Worm (Caenorhabditis elegans) whole organism, mixed stage, embryonic: ENCODE measurements around the gene cyk-7.

Experiments used
- elt-3 ChIP-seq: fragments of 150-350 bp; optimal IDR thresholded peaks from 2 replicates; lab custom pipeline; 2014; ENCODE audit warnings: missing biosample characterization, missing genetic modification characterization
- lin-32 ChIP-seq: fragments of 200-800 bp; sonication (Bioruptor generic); optimal IDR thresholded peaks from 2 replicates; lab custom pipeline; 2018; ENCODE audit warnings: mild to moderate bottlenecking, missing genetic modification characterization, missing compliant biosample characterization
- mab-5 ChIP-seq: fragments of 150-350 bp; optimal IDR thresholded peaks from 2 replicates; lab custom pipeline; 2014; ENCODE audit warnings: missing biosample characterization, missing genetic modification characterization
- nhr-237 ChIP-seq: fragments of 150-350 bp; optimal IDR thresholded peaks from 2 replicates; lab custom pipeline; 2014; ENCODE audit warnings: missing biosample characterization, missing genetic modification characterization
- snpc-4 ChIP-seq: fragments of 150-350 bp; optimal IDR thresholded peaks from 2 replicates; lab custom pipeline; 2014; ENCODE audit warnings: missing biosample characterization, missing genetic modification characterization
- unc-39 ChIP-seq: fragments of 150-350 bp; optimal IDR thresholded peaks from 2 replicates; lab custom pipeline; 2014; ENCODE audit warnings: missing biosample characterization, missing genetic modification characterization
- unc-62 ChIP-seq: fragments of 150-350 bp; optimal IDR thresholded peaks from 2 replicates; lab custom pipeline; 2014; ENCODE audit warnings: missing biosample characterization, missing genetic modification reagents, missing genetic modification characterization
- ztf-11 ChIP-seq: fragments of 150-350 bp; optimal IDR thresholded peaks from 2 replicates; lab custom pipeline; 2014; ENCODE audit warnings: missing biosample characterization, missing genetic modification characterization

DNA sequence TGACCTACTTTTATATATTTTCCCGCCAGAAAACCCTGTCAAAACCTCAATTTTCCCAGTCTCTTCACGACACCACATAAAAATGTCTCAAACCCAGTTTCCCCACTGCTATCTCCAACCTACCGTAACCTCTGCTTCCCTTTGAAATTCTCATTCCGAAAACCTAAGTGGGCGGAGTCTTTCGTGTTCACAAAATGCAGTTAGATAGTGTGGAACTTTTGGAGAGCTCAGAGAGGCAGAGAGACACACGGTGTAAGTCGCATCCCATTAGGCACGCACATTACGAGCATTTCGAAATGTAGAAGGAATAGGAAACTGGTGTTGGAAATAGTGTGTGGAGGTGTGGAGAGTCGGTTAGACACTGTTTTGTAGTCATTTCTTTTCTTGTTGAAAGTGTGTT lies 24.7 kb upstream of the cyk-7 start:
- TF ChIP-seq elt-3, result no peak
- no peak for TF ChIP-seq lin-32 (GFP tag; lab: Kevin White, UChicago)
- no peak for TF ChIP-seq mab-5 (tag; lab: Kevin White, UChicago)
- no peak for TF ChIP-seq unc-62 (GFP tag; lab: Kevin White, UChicago)
- TF ChIP-seq unc-39 (tag; lab: Kevin White, UChicago), result no peak
- no peak for TF ChIP-seq snpc-4 (tag; lab: Kevin White, UChicago)
- no peak for TF ChIP-seq ztf-11 (tag; lab: Kevin White, UChicago)
- no peak for TF ChIP-seq nhr-237 (tag; lab: Kevin White, UChicago)
